Worm (Caenorhabditis elegans) whole organism, mixed stage, embryonic: ENCODE results near the gene lin-31.

Experiments used
- ceh-43 ChIP-seq: fragments of 200-800 bp; sonication (Bioruptor generic); optimal IDR thresholded peaks from 2 replicates; lab custom pipeline; 2018; ENCODE audit warnings: mild to moderate bottlenecking, missing genetic modification characterization, moderate library complexity, missing compliant biosample characterization
- ces-1 ChIP-seq: fragments of 150-350 bp; optimal IDR thresholded peaks from 2 replicates; lab custom pipeline; 2014; ENCODE audit warnings: missing biosample characterization, missing genetic modification reagents, missing genetic modification characterization
- flh-1 ChIP-seq: fragments of 200-800 bp; sonication (Bioruptor generic); optimal IDR thresholded peaks from 2 replicates; lab custom pipeline; 2018; ENCODE audit warnings: mild to moderate bottlenecking, missing genetic modification characterization, moderate library complexity, missing compliant biosample characterization
- hlh-1 ChIP-seq: fragments of 150-350 bp; optimal IDR thresholded peaks from 2 replicates; lab custom pipeline; 2014; ENCODE audit warnings: missing biosample characterization, missing genetic modification reagents, missing genetic modification characterization
- lin-13 ChIP-seq: fragments of 150-350 bp; optimal IDR thresholded peaks from 2 replicates; lab custom pipeline; 2014; ENCODE audit warnings: missing biosample characterization, missing genetic modification characterization
- nhr-12 ChIP-seq: fragments of 150-350 bp; optimal IDR thresholded peaks from 2 replicates; lab custom pipeline; 2014; ENCODE audit warnings: missing biosample characterization, missing genetic modification characterization
- nhr-237 ChIP-seq: fragments of 150-350 bp; optimal IDR thresholded peaks from 2 replicates; lab custom pipeline; 2014; ENCODE audit warnings: missing biosample characterization, missing genetic modification characterization
- nhr-28 ChIP-seq: fragments of 150-350 bp; optimal IDR thresholded peaks from 2 replicates; lab custom pipeline; 2014; ENCODE audit warnings: missing biosample characterization, missing genetic modification characterization
- nhr-76 ChIP-seq: sonication (generic microtip); optimal IDR thresholded peaks from 2 replicates; lab custom pipeline; 2017; ENCODE audit warnings: missing biosample characterization, missing genetic modification characterization
- snpc-4 ChIP-seq: fragments of 150-350 bp; optimal IDR thresholded peaks from 2 replicates; lab custom pipeline; 2014; ENCODE audit warnings: missing biosample characterization, missing genetic modification characterization
- unc-39 ChIP-seq: fragments of 150-350 bp; optimal IDR thresholded peaks from 2 replicates; lab custom pipeline; 2014; ENCODE audit warnings: missing biosample characterization, missing genetic modification characterization
- unc-62 ChIP-seq: fragments of 150-350 bp; optimal IDR thresholded peaks from 2 replicates; lab custom pipeline; 2014; ENCODE audit warnings: missing biosample characterization, missing genetic modification reagents, missing genetic modification characterization

DNA sequence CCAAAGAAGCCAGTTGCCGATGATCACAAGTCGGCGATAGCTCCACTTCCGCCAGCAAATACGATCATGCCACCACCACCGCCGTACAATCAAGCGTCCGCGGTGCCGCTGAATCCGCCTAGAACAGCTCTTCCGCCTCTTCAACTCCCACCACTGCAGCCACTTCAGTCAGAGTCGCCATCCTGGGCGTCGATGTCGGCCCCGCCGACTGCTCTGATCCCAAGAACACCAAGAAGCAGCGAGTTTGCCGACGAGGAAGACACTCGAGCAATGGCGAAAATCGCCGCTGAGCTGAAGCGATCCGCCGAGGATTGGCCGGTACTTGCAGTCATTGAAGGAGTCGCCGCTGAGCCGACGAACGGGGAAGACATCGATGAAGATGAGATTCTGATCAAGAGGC, 14.3 kb upstream of the lin-31 start:
- TF ChIP-seq hlh-1 (tag; lab: Kevin White, UChicago) (no peak), unc-62 (GFP tag; lab: Kevin White, UChicago) (no peak), lin-13 (no peak), snpc-4 (tag; lab: Kevin White, UChicago) (no peak), nhr-12 (tag; lab: Kevin White, UChicago) (no peak), flh-1 (GFP tag; lab: Kevin White, UChicago) (no peak), nhr-237 (no peak), ces-1 (GFP tag; lab: Kevin White, UChicago) (no peak), nhr-28 (no peak), nhr-76 (tag; lab: Kevin White, UChicago) (no peak), unc-39 (tag; lab: Kevin White, UChicago) (no peak), ceh-43 (GFP tag; lab: Kevin White, UChicago) (no peak)
